Fruit fly (Drosophila melanogaster) whole organism, adult: ENCODE data around the gene CG10353.

ENCODE experiments used
- CG11617 ChIP-seq: fragments of 200-800 bp; sonication (Bioruptor generic); optimal IDR thresholded peaks from 2 replicates; lab custom pipeline; 2017; ENCODE audit warnings: mild to moderate bottlenecking, missing biosample characterization, missing genetic modification reagents, missing genetic modification characterization
- CG12768 ChIP-seq: fragments of 200-800 bp; sonication (Bioruptor generic); optimal IDR thresholded peaks from 2 replicates; lab custom pipeline; 2017; ENCODE audit warnings: missing biosample characterization, missing genetic modification characterization, mild to moderate bottlenecking, moderate library complexity, missing genetic modification reagents
- CG14711 ChIP-seq: fragments of 200-800 bp; sonication (Bioruptor generic); optimal IDR thresholded peaks from 2 replicates; lab custom pipeline; 2018; ENCODE audit warnings: missing biosample characterization, mild to moderate bottlenecking, missing genetic modification characterization, moderate library complexity
- CG1620 ChIP-seq: fragments of 200-800 bp; sonication (Bioruptor generic); optimal IDR thresholded peaks from 2 replicates; lab custom pipeline; 2016; ENCODE audit warnings: missing biosample characterization, missing genetic modification characterization
- CG33017 ChIP-seq: fragments of 200-800 bp; sonication (Bioruptor generic); optimal IDR thresholded peaks from 2 replicates; lab custom pipeline; 2018; ENCODE audit warnings: missing biosample characterization, mild to moderate bottlenecking, missing genetic modification characterization, moderate library complexity
- CG5204 ChIP-seq: fragments of 200-800 bp; sonication (Bioruptor generic); optimal IDR thresholded peaks from 2 replicates; lab custom pipeline; 2016; ENCODE audit warnings: missing biosample characterization, missing genetic modification characterization
- CG7045 ChIP-seq: fragments of 200-800 bp; sonication (Bioruptor generic); optimal IDR thresholded peaks from 2 replicates; lab custom pipeline; 2017; ENCODE audit warnings: missing biosample characterization, mild to moderate bottlenecking, missing genetic modification characterization
- Clk ChIP-seq: fragments of 200-800 bp; sonication (Bioruptor generic); optimal IDR thresholded peaks from 2 replicates; lab custom pipeline; 2017; ENCODE audit warnings: missing biosample characterization, missing genetic modification characterization
- Crg-1 ChIP-seq: fragments of 200-800 bp; sonication (Bioruptor generic); optimal IDR thresholded peaks from 2 replicates; lab custom pipeline; 2016; ENCODE audit warnings: missing biosample characterization, missing genetic modification characterization
- bab1 ChIP-seq: fragments of 200-800 bp; sonication (Bioruptor generic); optimal IDR thresholded peaks from 3 replicates; lab custom pipeline; 2019; ENCODE audit warnings: missing biosample characterization, mild to moderate bottlenecking, missing genetic modification characterization, moderate library complexity
- cnc ChIP-seq, 2 experiments: fragments of >200 bp; optimal IDR thresholded peaks; 2 replicates each; lab custom pipeline; 2017
- kay ChIP-seq: fragments of 200-800 bp; sonication (Bioruptor generic); peaks from one replicate; lab custom pipeline; 2016; ENCODE audit warnings: missing biosample characterization, missing genetic modification characterization, borderline replicate concordance
- ovo ChIP-seq: fragments of 200-800 bp; sonication (Bioruptor generic); optimal IDR thresholded peaks from 2 replicates; lab custom pipeline; 2016; ENCODE audit warnings: missing biosample characterization, missing genetic modification characterization
- tj ChIP-seq: fragments of 200-800 bp; sonication (Bioruptor generic); optimal IDR thresholded peaks from 3 replicates; lab custom pipeline; 2017; ENCODE audit warnings: missing biosample characterization, mild to moderate bottlenecking, missing genetic modification characterization, moderate library complexity

DNA sequence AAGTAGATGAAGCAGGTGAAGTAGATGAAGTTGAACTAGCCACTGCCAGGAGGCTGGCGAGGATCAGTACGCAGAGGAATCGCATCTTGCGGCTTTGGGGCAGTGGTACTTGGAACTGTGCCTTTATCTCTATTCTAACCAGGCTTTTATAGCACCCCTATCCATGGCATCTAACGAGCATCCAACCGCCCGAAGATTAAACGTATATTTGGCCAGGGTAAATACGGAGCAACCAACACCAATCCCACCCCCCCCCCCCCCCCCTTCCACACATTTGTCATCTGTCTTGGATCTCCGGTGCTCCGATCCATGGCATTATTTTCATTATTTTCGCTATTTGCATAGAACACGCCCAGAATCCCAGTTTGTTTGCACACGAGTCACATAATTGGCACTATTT lies 49.0 kb downstream of the CG10353 start, which contains the start of gene CG15741:
- TF ChIP-seq ovo (GFP tag; lab: Kevin White, UChicago): no peak
- TF ChIP-seq CG11617: no peak
- TF ChIP-seq CG12768 (GFP tag; lab: Kevin White, UChicago): no peak
- no peak for TF ChIP-seq Crg-1 (GFP tag; lab: Kevin White, UChicago)
- TF ChIP-seq CG5204 (GFP tag; lab: Kevin White, UChicago): no peak
- TF ChIP-seq bab1 (GFP tag; lab: Kevin White, UChicago): no peak
- no peak for TF ChIP-seq kay (GFP tag; lab: Kevin White, UChicago)
- TF ChIP-seq CG1620: no peak
- no peak for TF ChIP-seq CG33017 (tag; lab: Kevin White, UChicago)
- no peak for TF ChIP-seq Clk (GFP tag; lab: Kevin White, UChicago)
- no peak for TF ChIP-seq cnc (optimal IDR thresholded peaks at IDR 0.05; lab: Kevin White, UChicago)
- no peak for TF ChIP-seq CG14711 (tag; lab: Kevin White, UChicago)
- no peak for TF ChIP-seq CG7045 (GFP tag; lab: Kevin White, UChicago)
- TF ChIP-seq tj (GFP tag; lab: Kevin White, UChicago): no peak
